Worm (Caenorhabditis elegans): ENCODE results near the gene phat-5.
A peak's percentile ranks its signal among the peaks of the same experiment; 100 is the strongest.

Gene phat-5

DNA sequence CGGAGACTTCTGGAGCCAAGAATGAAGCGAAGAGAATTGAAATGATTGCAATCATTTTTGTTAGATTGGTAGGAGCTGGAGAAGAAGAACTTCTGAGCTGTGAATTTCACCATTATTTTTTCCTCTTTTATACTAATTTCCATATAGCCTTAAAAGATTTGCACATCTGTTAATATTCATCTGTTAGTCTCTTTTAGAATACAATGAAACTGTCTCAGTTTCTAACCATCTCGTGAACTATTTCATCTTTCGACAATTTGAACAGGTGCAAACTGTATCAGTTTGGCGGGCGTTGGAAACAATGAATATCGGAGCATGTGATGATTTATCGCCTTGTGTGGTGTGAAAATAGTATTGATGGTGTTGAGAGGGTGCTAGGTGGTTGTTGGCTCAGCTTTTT, at the start of gene phat-5:
TSS of gene phat-5 (minus strand) at position 101 of the 400 bp plus-strand sequence.
- TF ChIP-seq zfp-2 (tag; optimal IDR thresholded peaks at IDR 0.05) (no peak), lir-3 (tag; optimal IDR thresholded peaks at IDR 0.05) (no peak), duxl-1 (tag; optimal IDR thresholded peaks at IDR 0.05; ENCODE audit: poor library complexity) (no peak), Y48G9A.11 (GFP tag; IDR thresholded peaks at IDR 0.05) (no peak), aha-1 (tag) (no peak), nhr-76 (tag; optimal IDR thresholded peaks at IDR 0.05) (no peak), ama-1 (optimal IDR thresholded peaks at IDR 0.05) (no peak), pqm-1 (tag; optimal IDR thresholded peaks at IDR 0.05) (no peak), lin-38 (GFP tag; IDR thresholded peaks at IDR 0.05) (no peak)

- TF ChIP-seq mdt-29 (GFP tag; IDR thresholded peaks at IDR 0.05) = no peak
- TF ChIP-seq set-16 (GFP tag; IDR thresholded peaks at IDR 0.05) = no peak
- TF ChIP-seq gei-8 (GFP tag; optimal IDR thresholded peaks at IDR 0.05) = no peak
- no peak for TF ChIP-seq rbr-2 (tag; optimal IDR thresholded peaks at IDR 0.05)
- TF ChIP-seq nhr-11 (tag; optimal IDR thresholded peaks at IDR 0.05) = no peak
- no peak for TF ChIP-seq Y105C5A.15 (GFP tag; IDR thresholded peaks at IDR 0.05)
- no peak for TF ChIP-seq D1046.2 (GFP tag; IDR thresholded peaks at IDR 0.05)
Measured at ce11 chrV:4170138-4170537, 47.8 kb upstream of the phat-5 start, which contains the start of gene Y45G5AM.7. Gene Y45G5AM.7, minus strand, starts transcription at chrV:4170238.

DNA sequence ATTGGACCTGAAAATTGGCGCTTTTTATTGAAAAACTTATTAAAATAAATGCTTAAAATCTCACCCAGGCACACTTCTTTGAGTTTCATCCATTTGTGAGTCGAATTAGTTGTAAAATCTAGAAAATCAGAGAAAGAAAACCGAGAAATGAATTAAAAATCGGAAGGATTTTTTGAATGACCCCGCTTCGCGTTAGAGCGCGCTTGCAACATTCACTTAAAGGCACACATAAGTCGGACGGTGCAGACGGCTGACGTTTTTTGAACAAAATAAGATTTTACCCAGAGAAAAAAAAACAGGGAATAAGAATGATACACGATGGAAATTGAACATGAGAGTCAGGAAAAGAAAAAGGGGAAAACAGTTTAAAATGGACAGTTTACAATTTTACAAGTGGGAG, 47.3 kb upstream of the phat-5 start:
- no peak for TF ChIP-seq mes-2 (tag; optimal IDR thresholded peaks at IDR 0.05; ENCODE audit: poor library complexity, severe bottlenecking)
- TF ChIP-seq lin-38 (GFP tag; IDR thresholded peaks at IDR 0.05) = peak; percentile 83
- no peak for TF ChIP-seq F44E2.7 (GFP tag; IDR thresholded peaks at IDR 0.05)
- TF ChIP-seq mep-1 (tag; optimal IDR thresholded peaks at IDR 0.05) = no peak
- no peak for TF ChIP-seq aha-1 (tag)

DNA sequence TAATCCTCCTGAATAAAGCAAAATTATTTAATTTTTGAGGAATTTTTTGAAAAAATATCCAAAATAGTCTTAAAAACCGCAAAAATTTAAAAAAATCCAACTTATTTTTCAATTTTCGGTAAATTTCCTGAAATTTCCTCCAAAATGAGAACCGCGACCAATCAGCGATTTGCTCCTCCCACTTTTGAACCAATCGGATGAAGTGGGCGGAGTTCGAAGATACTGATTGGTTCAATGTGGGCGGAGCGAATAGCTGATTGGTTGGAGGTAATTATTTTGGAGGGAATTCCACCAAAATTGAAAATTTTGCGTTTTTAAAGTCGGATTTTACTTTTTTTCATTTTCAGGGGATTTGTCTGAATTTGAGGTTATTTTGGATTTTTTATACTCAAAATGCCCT, 45.7 kb upstream of the phat-5 start:
- TF ChIP-seq vab-7 (GFP tag; IDR thresholded peaks at IDR 0.05) (no peak), dve-1 (tag; optimal IDR thresholded peaks at IDR 0.05; ENCODE audit: insufficient read depth) (no peak), lin-15B (tag; optimal IDR thresholded peaks at IDR 0.05) (no peak), aly-2 (tag; optimal IDR thresholded peaks at IDR 0.05) (no peak), nhr-102 (tag; optimal IDR thresholded peaks at IDR 0.05) (no peak), tra-1 (GFP tag; IDR thresholded peaks at IDR 0.05) (no peak), snpc-1.2 (GFP tag; IDR thresholded peaks at IDR 0.05) (no peak), daf-16 (GFP tag; optimal IDR thresholded peaks at IDR 0.05) (no peak), daf-16 (tag; optimal IDR thresholded peaks at IDR 0.05) (no peak), dmd-6 (GFP tag; IDR thresholded peaks at IDR 0.05) (no peak), arid-1 (GFP tag; conservative IDR thresholded peaks at IDR 0.05) (no peak), Y75B8A.6 (GFP tag; IDR thresholded peaks at IDR 0.05) (no peak), ZK546.5 (tag; optimal IDR thresholded peaks at IDR 0.05) (no peak), nhr-76 (tag; optimal IDR thresholded peaks at IDR 0.05) (no peak), ama-1 (optimal IDR thresholded peaks at IDR 0.05) (no peak)

- TF ChIP-seq pha-4 (GFP tag; IDR thresholded peaks at IDR 0.05) (no peak), pha-4 (tag; optimal IDR thresholded peaks at IDR 0.05) (peak; percentile 8), zip-2 (tag; optimal IDR thresholded peaks at IDR 0.05) (peak; percentile 96), hif-1 (tag; optimal IDR thresholded peaks at IDR 0.05) (peak in 1 of 2 experiments; percentile 21), daf-16 (GFP tag; optimal IDR thresholded peaks at IDR 0.05) (no peak), daf-16 (tag; optimal IDR thresholded peaks at IDR 0.05) (peak; percentile 30), fkh-10 (GFP tag; optimal IDR thresholded peaks at IDR 0.05) (no peak), pqm-1 (tag; optimal IDR thresholded peaks at IDR 0.05) (peak; percentile 7)
Measured at ce11 chrV:4164504-4164959, 42.2 kb upstream of the phat-5 start, which contains the start of gene Y45G5AM.3. Gene Y45G5AM.3, plus strand, starts transcription at chrV:4164554.
